Fruit fly (Drosophila melanogaster): ENCODE data around the gene knk.

The knk gene

DNA sequence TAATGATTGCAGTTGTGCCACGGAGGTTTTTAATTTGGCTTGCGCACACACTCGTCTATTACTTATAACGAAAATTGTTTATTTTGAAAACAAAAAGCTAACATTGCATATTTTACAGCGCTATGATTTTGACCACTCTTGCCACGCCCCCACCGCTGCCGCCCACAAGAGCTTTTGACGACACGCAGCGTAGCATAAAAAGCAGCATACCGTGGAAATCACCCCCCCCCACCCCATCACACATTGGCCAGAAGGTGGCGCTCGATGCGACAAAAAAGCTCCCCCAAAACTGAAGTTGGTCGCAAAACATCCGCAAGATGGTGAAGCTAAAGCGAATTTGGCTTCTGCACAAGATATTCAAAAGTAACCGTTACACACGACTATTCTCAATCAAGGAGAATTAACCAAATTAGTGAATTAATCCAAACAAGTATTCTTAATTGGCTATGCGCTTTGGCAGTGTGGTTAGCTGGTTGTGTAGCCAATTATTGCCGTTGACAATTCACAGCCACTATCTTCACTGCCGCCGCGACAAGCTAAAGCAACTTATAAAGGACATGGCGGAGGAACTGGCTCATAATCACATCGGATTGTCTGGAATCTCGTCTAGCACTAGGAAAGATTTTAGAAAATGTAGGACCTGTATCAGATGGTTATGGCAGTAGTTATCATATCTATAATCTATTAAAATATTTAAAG is 24.8 kb downstream of the knk start (continued):
- TF ChIP-seq Ssrp (tag; optimal IDR thresholded peaks at IDR 0.05) (no peak), CG18599 (GFP tag; optimal IDR thresholded peaks at IDR 0.05) (peak; percentile 53), gce (GFP tag; IDR thresholded peaks at IDR 0.05) (peak; percentile 41; the same call in 1 of the 3 replicates), pzg (GFP tag; optimal IDR thresholded peaks at IDR 0.05) (peak; percentile 42), dan (GFP tag; IDR thresholded peaks at IDR 0.05) (no peak), Stat92E (GFP tag; optimal IDR thresholded peaks at IDR 0.05) (no peak), Hsf (GFP tag; optimal IDR thresholded peaks at IDR 0.05) (no peak)

DNA sequence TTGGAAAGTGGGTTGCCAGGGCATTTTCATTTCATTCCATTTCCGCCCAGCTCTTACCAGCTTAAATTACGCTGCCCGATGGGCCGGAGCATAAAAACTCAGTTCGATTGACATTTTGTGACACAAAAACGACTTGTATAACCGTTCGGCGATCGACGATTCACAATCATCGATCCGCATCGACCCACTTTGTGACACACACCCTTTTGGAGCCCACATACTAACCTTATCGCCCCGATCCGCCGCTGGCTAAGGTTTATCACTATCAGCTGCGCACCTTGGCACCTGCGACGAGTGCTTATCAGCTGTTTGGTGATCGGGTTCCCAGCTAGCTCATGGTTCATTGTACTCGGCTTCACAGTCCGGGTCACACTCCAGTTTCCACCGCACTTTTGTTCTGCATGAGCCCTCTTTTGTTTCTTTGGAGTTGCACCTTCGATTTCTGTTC is 26.0 kb downstream of the knk start:
- TF ChIP-seq ewg (GFP tag; optimal IDR thresholded peaks at IDR 0.05) = no peak
- TF ChIP-seq klu (GFP tag; IDR thresholded peaks at IDR 0.05) = no peak
- TF ChIP-seq CG12219 (GFP tag; optimal IDR thresholded peaks at IDR 0.05) = peak; percentile 8
- TF ChIP-seq kni (GFP tag; optimal IDR thresholded peaks at IDR 0.05) = peak; percentile 15
- no peak for TF ChIP-seq CG31388 (GFP tag; optimal IDR thresholded peaks at IDR 0.05)
- TF ChIP-seq sens-2 (GFP tag; IDR thresholded peaks at IDR 0.05) = no peak
- TF ChIP-seq Rfx (GFP tag; IDR thresholded peaks at IDR 0.05) = no peak
- no peak for TF ChIP-seq CG7556 (GFP tag; optimal IDR thresholded peaks at IDR 0.05)
- TF ChIP-seq CG8281 (tag; optimal IDR thresholded peaks at IDR 0.05) = no peak
- TF ChIP-seq zen2 (GFP tag; IDR thresholded peaks at IDR 0.05; ENCODE audit: partially characterized antibody) = no peak
- no peak for TF ChIP-seq CG34224 (GFP tag; IDR thresholded peaks at IDR 0.05; ENCODE audit: partially characterized antibody)
- TF ChIP-seq exex (tag; optimal IDR thresholded peaks at IDR 0.05) = peak; percentile 86
- TF ChIP-seq CG1233 (GFP tag; optimal IDR thresholded peaks at IDR 0.05) = no peak
- no peak for TF ChIP-seq CG11695 (GFP tag; IDR thresholded peaks at IDR 0.05)
- TF ChIP-seq sug (tag; optimal IDR thresholded peaks at IDR 0.05) = peak; percentile 92
- peak in 1 of 2 experiments; percentile 58 for TF ChIP-seq Eip74EF (GFP tag; optimal IDR thresholded peaks at IDR 0.05)
- TF ChIP-seq caup (GFP tag; optimal IDR thresholded peaks at IDR 0.05; ENCODE audit: severe bottlenecking) = peak; percentile 10
- no peak for TF ChIP-seq CG17802 (tag; optimal IDR thresholded peaks at IDR 0.05)
- peak; percentile 83 for TF ChIP-seq Deaf1 (tag; optimal IDR thresholded peaks at IDR 0.05)
- TF ChIP-seq CG12769 (tag; optimal IDR thresholded peaks at IDR 0.05) = peak; percentile 27
- TF ChIP-seq CG2712 (tag; optimal IDR thresholded peaks at IDR 0.05) = peak; percentile 15
- TF ChIP-seq Nf-YB (GFP tag; optimal IDR thresholded peaks at IDR 0.05) = no peak
- no peak for TF ChIP-seq knrl (GFP tag; IDR thresholded peaks at IDR 0.05; ENCODE audit: partially characterized antibody)
- peak; percentile 36 for TF ChIP-seq ftz-f1 (GFP tag; optimal IDR thresholded peaks at IDR 0.05)
- TF ChIP-seq Hey (tag; optimal IDR thresholded peaks at IDR 0.05) = peak; percentile 61
- TF ChIP-seq twi (tag; optimal IDR thresholded peaks at IDR 0.05) = peak; percentile 23
- TF ChIP-seq CG8290 (GFP tag; optimal IDR thresholded peaks at IDR 0.05) = no peak
- peak in 1 of 2 experiments; percentile 46 for TF ChIP-seq CG8290 (tag; optimal IDR thresholded peaks at IDR 0.05)
- TF ChIP-seq CG15269 (tag; optimal IDR thresholded peaks at IDR 0.05) = peak; percentile 16
- peak; percentile 82 for TF ChIP-seq mirr (GFP tag; optimal IDR thresholded peaks at IDR 0.05)
- TF ChIP-seq MBD-R2 (GFP tag; IDR thresholded peaks at IDR 0.05) = peak; percentile 17; the same call in 1 of the 2 replicates
- TF ChIP-seq CG14014 (GFP tag; IDR thresholded peaks at IDR 0.05) = 0 out of 2 replicates have a peak, but pooled peaks have one; percentile 43
- TF ChIP-seq CG10543 (GFP tag; optimal IDR thresholded peaks at IDR 0.05) = peak; percentile 91
- no peak for TF ChIP-seq CG7839 (tag; optimal IDR thresholded peaks at IDR 0.05)
- no peak for TF ChIP-seq CG8924 (tag; optimal IDR thresholded peaks at IDR 0.05)
- TF ChIP-seq amos (GFP tag; IDR thresholded peaks at IDR 0.05; ENCODE audit: partially characterized antibody) = no peak
- no peak for TF ChIP-seq E2f1 (GFP tag; IDR thresholded peaks at IDR 0.05)
- TF ChIP-seq CG7928 (GFP tag; optimal IDR thresholded peaks at IDR 0.05) = no peak
- no peak for TF ChIP-seq CG6272 (GFP tag; IDR thresholded peaks at IDR 0.05)
- no peak for TF ChIP-seq Myb (GFP tag; optimal IDR thresholded peaks at IDR 0.05)

Measured in whole organism, embryonic.